Worm (Caenorhabditis elegans): ENCODE measurements around the gene T22F7.4.

Gene T22F7.4

DNA sequence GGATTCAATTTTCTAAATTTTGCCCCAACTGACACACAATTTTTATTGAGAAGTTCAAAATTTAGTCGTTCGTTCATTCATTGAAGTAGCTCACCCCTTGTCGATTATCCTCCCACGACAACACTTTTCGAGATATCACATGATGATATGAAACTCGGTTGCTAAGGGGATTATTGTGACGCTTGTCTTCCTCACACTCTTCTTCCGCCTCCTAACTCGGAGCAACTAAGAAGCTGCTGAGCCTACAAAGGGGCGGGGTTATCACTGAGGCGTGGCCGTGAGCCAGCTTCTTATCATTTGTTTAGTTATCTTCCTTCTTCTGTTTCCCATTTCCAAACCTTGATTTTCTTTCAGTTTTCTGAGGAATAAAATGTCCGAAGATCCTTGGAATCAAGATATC, 43.2 kb downstream of the T22F7.4 start, which contains the start of gene F10C5.3:
Gene F10C5.3 (plus strand): TSS at position 313 of the 400 bp plus-strand sequence.
- TF ChIP-seq B0310.2 (tag; optimal IDR thresholded peaks at IDR 0.05) (no peak), hmbx-1 (tag; optimal IDR thresholded peaks at IDR 0.05) (no peak), tra-4 (tag; optimal IDR thresholded peaks at IDR 0.05) (no peak)

DNA sequence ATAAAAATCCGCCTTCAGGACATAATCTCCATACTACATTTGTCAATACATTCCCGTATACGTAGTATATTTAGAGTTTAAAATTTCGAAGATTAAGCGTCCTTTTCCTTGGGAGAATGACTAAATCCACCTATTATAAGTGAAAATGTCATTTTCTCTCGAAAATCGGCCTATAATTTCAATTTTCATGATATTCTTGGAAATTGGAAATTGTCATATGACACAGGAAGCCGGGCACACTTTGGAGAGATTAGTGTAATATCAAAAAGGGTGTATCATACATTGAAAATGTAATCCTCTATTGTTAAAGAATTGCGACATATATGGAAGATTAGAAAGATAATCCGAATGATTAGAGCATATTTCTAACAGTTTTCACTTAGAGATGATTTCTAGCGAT, 44.0 kb downstream of the T22F7.4 start:
- TF ChIP-seq scrt-1 (GFP tag; IDR thresholded peaks at IDR 0.05) = no peak
- no peak for TF ChIP-seq tra-4 (tag; optimal IDR thresholded peaks at IDR 0.05)
- no peak for TF ChIP-seq sea-1 (GFP tag; conservative IDR thresholded peaks at IDR 0.05)

DNA sequence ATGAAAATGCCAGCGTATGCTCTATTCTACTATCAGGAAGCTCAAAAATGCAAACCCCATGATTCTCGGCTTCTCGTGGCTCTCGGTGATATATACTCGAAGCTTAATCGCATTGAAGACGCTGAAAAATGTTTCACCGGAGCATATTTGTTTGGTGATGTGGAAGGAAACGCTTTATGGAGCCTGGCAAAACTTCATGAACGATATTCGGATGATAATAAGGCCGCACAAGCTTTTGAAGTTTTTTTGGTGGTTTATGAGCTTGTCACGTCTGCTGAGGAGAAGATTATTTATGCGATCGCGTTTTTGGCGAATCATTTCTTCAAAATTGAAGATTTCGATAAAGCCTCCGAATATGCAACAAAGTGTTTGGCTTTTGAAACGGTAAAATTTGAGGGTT, 45.5 kb downstream of the T22F7.4 start:
- no peak for TF ChIP-seq tbx-37 (GFP tag; conservative IDR thresholded peaks at IDR 0.05)
- no peak for TF ChIP-seq sea-1 (GFP tag; conservative IDR thresholded peaks at IDR 0.05)
- TF ChIP-seq scrt-1 (GFP tag; IDR thresholded peaks at IDR 0.05) = no peak
- TF ChIP-seq pes-1 (GFP tag; IDR thresholded peaks at IDR 0.05) = no peak
- TF ChIP-seq B0310.2 (tag; optimal IDR thresholded peaks at IDR 0.05) = no peak
- no peak for TF ChIP-seq hmbx-1 (tag; optimal IDR thresholded peaks at IDR 0.05)
- no peak for TF ChIP-seq hmg-4 (GFP tag; optimal IDR thresholded peaks at IDR 0.05)
- TF ChIP-seq ama-1 (optimal IDR thresholded peaks at IDR 0.05) = no peak
- no peak for TF ChIP-seq aly-1 (tag; optimal IDR thresholded peaks at IDR 0.05)
- TF ChIP-seq tra-4 (tag; optimal IDR thresholded peaks at IDR 0.05) = no peak
- no peak for TF ChIP-seq hnd-1 (tag; optimal IDR thresholded peaks at IDR 0.05)
- no peak for TF ChIP-seq ceh-13 (GFP tag; optimal IDR thresholded peaks at IDR 0.05)
- TF ChIP-seq tbx-11 (GFP tag; IDR thresholded peaks at IDR 0.05) = no peak
- no peak for TF ChIP-seq F13C5.2 (tag; optimal IDR thresholded peaks at IDR 0.05)
- no peak for TF ChIP-seq flt-1 (GFP tag; IDR thresholded peaks at IDR 0.05)

DNA sequence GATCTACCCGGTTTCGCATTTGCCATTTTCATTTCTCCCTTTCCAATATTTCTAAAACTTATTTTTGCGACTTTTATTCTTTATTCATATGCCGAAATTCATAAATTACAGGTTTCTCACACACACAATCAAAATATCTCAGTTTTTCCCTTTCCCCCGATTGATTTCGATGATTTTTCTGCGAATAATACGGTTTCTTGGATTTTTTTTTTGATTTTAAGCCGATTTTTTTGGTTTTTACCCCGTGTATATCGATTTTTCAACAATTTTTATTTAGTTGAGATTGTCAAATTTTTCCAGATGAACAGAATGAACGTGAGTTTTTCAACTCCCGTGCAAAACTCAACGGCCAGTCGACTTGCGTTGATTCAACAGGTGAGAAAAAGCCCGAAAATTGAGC, 51.6 kb downstream of the T22F7.4 start, which contains the start of gene mat-3:
Gene mat-3 (plus strand): TSS at position 301 of the 400 bp plus-strand sequence.
- TF ChIP-seq ama-1 (optimal IDR thresholded peaks at IDR 0.05) = no peak
- TF ChIP-seq hnd-1 (tag; optimal IDR thresholded peaks at IDR 0.05) = no peak
- TF ChIP-seq pes-1 (GFP tag; IDR thresholded peaks at IDR 0.05) = no peak
- TF ChIP-seq F13C5.2 (tag; optimal IDR thresholded peaks at IDR 0.05) = no peak
- no peak for TF ChIP-seq scrt-1 (GFP tag; IDR thresholded peaks at IDR 0.05)
- no peak for TF ChIP-seq hmbx-1 (tag; optimal IDR thresholded peaks at IDR 0.05)
- TF ChIP-seq ceh-13 (GFP tag; optimal IDR thresholded peaks at IDR 0.05) = no peak

Data from whole organism, early embryonic.